Fruit fly (Drosophila melanogaster): ENCODE data around the gene Con.

Gene Con

dm6 chr3L:4978945-4979344 lies 99.9 kb downstream of the Con start:
- TF ChIP-seq Fer2 (tag; optimal IDR thresholded peaks at IDR 0.05) (no peak), CG17361 (GFP tag; IDR thresholded peaks at IDR 0.05) (0 out of 3 replicates have a peak, but pooled peaks have one; percentile 16), scrt (GFP tag; optimal IDR thresholded peaks at IDR 0.05) (no peak), prd (optimal IDR thresholded peaks at IDR 0.05) (no peak), prd (GFP tag; IDR thresholded peaks at IDR 0.05) (peak; percentile 63; the same call in 2 of the 3 replicates), peb (GFP tag; IDR thresholded peaks at IDR 0.05) (0 out of 2 replicates have a peak, but pooled peaks have one; percentile 10), Dip2 (GFP tag; IDR thresholded peaks at IDR 0.05) (no peak), Bgb (GFP tag; IDR thresholded peaks at IDR 0.05; ENCODE audit: partially characterized antibody) (no peak), CG18476 (GFP tag; optimal IDR thresholded peaks at IDR 0.05) (no peak), Ptx1 (GFP tag; IDR thresholded peaks at IDR 0.05) (peak; percentile 39), run (tag; optimal IDR thresholded peaks at IDR 0.05) (no peak), ssp (GFP tag; IDR thresholded peaks at IDR 0.05) (0 out of 2 replicates have a peak, but pooled peaks have one; percentile 11), Xrp1 (GFP tag; IDR thresholded peaks at IDR 0.05) (0 out of 2 replicates have a peak, but pooled peaks have one; percentile 21), CG31441 (GFP tag; IDR thresholded peaks at IDR 0.05) (peak; percentile 33; the same call in 1 of the 2 replicates), gcm (GFP tag; optimal IDR thresholded peaks at IDR 0.05) (no peak), so (GFP tag; IDR thresholded peaks at IDR 0.05) (no peak), YL-1 (GFP tag; optimal IDR thresholded peaks at IDR 0.05) (no peak), dmrt99B (tag; optimal IDR thresholded peaks at IDR 0.05) (peak; percentile 12), CG10431 (GFP tag; optimal IDR thresholded peaks at IDR 0.05) (no peak), crc (GFP tag; optimal IDR thresholded peaks at IDR 0.05) (no peak), zfh1 (GFP tag; IDR thresholded peaks at IDR 0.05) (peak; percentile 44; the same call in 2 of the 3 replicates), cg (GFP tag; optimal IDR thresholded peaks at IDR 0.05) (no peak), eyg (GFP tag; optimal IDR thresholded peaks at IDR 0.05) (peak; percentile 5), CG43689 (GFP tag; IDR thresholded peaks at IDR 0.05) (no peak), trem (tag; optimal IDR thresholded peaks at IDR 0.05) (no peak), CG18262 (tag; optimal IDR thresholded peaks at IDR 0.05) (no peak), CG2678 (tag; optimal IDR thresholded peaks at IDR 0.05) (peak; percentile 29), CG7839 (tag; optimal IDR thresholded peaks at IDR 0.05) (no peak), Hr39 (optimal IDR thresholded peaks at IDR 0.05) (no peak), CG3995 (GFP tag; optimal IDR thresholded peaks at IDR 0.05) (no peak), CG11093 (GFP tag; IDR thresholded peaks at IDR 0.05) (no peak), ranshi (GFP tag; IDR thresholded peaks at IDR 0.05) (peak; percentile 28; the same call in 1 of the 2 replicates), CG9727 (GFP tag; optimal IDR thresholded peaks at IDR 0.05) (peak; percentile 8), CG32532 (GFP tag; IDR thresholded peaks at IDR 0.05) (no peak), dysf (GFP tag; IDR thresholded peaks at IDR 0.05) (peak; percentile 38; the same call in 2 of the 3 replicates), Lim3 (GFP tag; IDR thresholded peaks at IDR 0.05) (no peak), C15 (GFP tag; IDR thresholded peaks at IDR 0.05) (no peak), CG8290 (GFP tag; optimal IDR thresholded peaks at IDR 0.05) (no peak), CG8290 (tag; optimal IDR thresholded peaks at IDR 0.05) (no peak), CG1603 (tag; optimal IDR thresholded peaks at IDR 0.05) (no peak), ttk (GFP tag; IDR thresholded peaks at IDR 0.05) (peak; percentile 46), phol (tag; optimal IDR thresholded peaks at IDR 0.05) (peak; percentile 26), CG6689 (GFP tag; IDR thresholded peaks at IDR 0.05) (peak; percentile 19; the same call in 1 of the 2 replicates), sens (GFP tag) (peak; percentile 27), gem (tag; optimal IDR thresholded peaks at IDR 0.05) (peak; percentile 30), unpg (GFP tag; optimal IDR thresholded peaks at IDR 0.05) (peak; percentile 3), CG18599 (GFP tag; optimal IDR thresholded peaks at IDR 0.05) (peak; percentile 38), Meics (GFP tag; optimal IDR thresholded peaks at IDR 0.05) (peak; percentile 2), CG13296 (GFP tag; optimal IDR thresholded peaks at IDR 0.05) (no peak), Med (GFP tag) (peak; percentile 24), sr (GFP tag; IDR thresholded peaks at IDR 0.05) (no peak), CG17359 (tag; optimal IDR thresholded peaks at IDR 0.05) (no peak)

Data from whole organism, embryonic.